Fruit fly (Drosophila melanogaster) S2 (cell line): ENCODE data around the gene Nufip.

Source experiments
- CG8478 ChIP-seq: fragments of >200 bp; optimal IDR thresholded peaks from 2 replicates; lab custom pipeline; 2018
- CTCF ChIP-seq, 2 experiments: fragments of >200 bp; optimal IDR thresholded peaks; 2 replicates each; lab custom pipeline; 2018

DNA sequence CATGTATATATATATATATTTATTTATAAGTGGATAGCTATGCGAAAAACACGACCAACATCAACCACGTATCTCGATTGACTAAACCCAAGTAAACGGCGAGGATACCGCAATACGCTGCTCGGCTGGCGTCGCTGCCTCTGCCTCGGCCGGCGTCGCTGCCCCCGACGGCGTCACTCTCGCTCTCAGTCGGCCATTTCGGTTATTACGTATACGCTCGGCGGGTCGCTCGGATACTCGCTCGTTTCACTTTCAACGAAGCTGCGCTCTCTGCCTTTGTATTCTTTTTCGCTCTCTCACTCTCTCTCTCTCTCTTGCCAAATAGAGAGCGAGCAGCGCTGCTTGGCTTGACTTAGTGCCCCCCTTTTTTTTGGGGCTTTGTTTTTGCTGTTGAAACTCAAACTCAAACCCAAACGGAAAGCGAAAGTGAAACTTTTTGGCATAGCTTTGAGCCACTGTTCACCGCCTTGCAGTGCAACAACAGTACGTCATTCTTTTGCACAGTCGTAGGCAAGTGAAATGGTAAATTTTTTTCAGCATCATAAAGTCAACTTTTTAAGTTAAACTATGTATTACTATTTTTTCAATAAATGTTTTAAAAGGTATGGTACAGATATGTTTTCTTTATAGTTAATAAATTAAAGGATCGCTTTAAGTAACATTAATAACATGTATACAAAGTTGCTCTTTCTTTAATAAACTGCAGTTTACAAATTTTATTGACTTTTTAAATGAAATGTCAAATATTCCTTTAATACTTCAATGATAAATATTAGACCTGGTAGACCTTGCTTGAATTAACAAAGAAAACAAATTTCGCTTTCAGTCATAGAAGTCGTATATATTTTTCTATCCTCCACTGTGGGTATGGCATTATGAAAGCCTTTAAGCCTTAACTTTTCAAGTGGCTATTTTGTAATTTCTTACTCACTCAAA is 17.8 kb upstream of the Nufip start:
- TF ChIP-seq CG8478 (no peak), CTCF (optimal IDR thresholded peaks at IDR 0.05; lab: Kevin White, UChicago) (no peak)
